Fruit fly (Drosophila melanogaster): ENCODE measurements around the gene CG31249.
A peak's percentile ranks its signal among the peaks of the same experiment; 100 is the strongest.

CG31249 gene

dm6 chr3R:17718051-17718693 is 31.3 kb upstream of the CG31249 start, which contains the start of gene osa (continued):
- TF ChIP-seq CG6276 (GFP tag; optimal IDR thresholded peaks at IDR 0.05) = no peak
- TF ChIP-seq CG8632 (GFP tag; optimal IDR thresholded peaks at IDR 0.05) = no peak
- TF ChIP-seq CG32006 (GFP tag; optimal IDR thresholded peaks at IDR 0.05) = no peak
- TF ChIP-seq acj6 (GFP tag; optimal IDR thresholded peaks at IDR 0.05) = no peak
- TF ChIP-seq fd59A (GFP tag; optimal IDR thresholded peaks at IDR 0.05) = no peak

- peak; percentile 40 for TF ChIP-seq topi (GFP tag; optimal IDR thresholded peaks at IDR 0.05)
- TF ChIP-seq dac (GFP tag; optimal IDR thresholded peaks at IDR 0.05) = no peak
- TF ChIP-seq ss (GFP tag; optimal IDR thresholded peaks at IDR 0.05) = peak; percentile 69 to 76
- peak; percentile 52 for TF ChIP-seq CG16779 (tag; optimal IDR thresholded peaks at IDR 0.05)
- no peak for TF ChIP-seq OdsH (GFP tag; optimal IDR thresholded peaks at IDR 0.05)
- TF ChIP-seq Hr39 (GFP tag; optimal IDR thresholded peaks at IDR 0.05) = no peak
- peak; percentile 42 for TF ChIP-seq CG3919 (GFP tag; optimal IDR thresholded peaks at IDR 0.05)
- TF ChIP-seq Hr4 (GFP tag; optimal IDR thresholded peaks at IDR 0.05) = no peak
- TF ChIP-seq Lpt (GFP tag; optimal IDR thresholded peaks at IDR 0.05) = peak; percentile 38
- peak; percentile 53 for TF ChIP-seq Met (GFP tag; optimal IDR thresholded peaks at IDR 0.05)
- TF ChIP-seq Hr38 (GFP tag; optimal IDR thresholded peaks at IDR 0.05) = no peak
- TF ChIP-seq cyc (GFP tag; optimal IDR thresholded peaks at IDR 0.05) = no peak
- peak; percentile 42 for TF ChIP-seq CG6808 (GFP tag; optimal IDR thresholded peaks at IDR 0.05)
- no peak for TF ChIP-seq CG3032 (tag; optimal IDR thresholded peaks at IDR 0.05)
- no peak for TF ChIP-seq CG8319 (GFP tag; optimal IDR thresholded peaks at IDR 0.05)
- TF ChIP-seq Gug (GFP tag; IDR thresholded peaks at IDR 0.05) = no peak
- TF ChIP-seq Ets21C (GFP tag; optimal IDR thresholded peaks at IDR 0.05) = no peak
- TF ChIP-seq fkh (GFP tag; optimal IDR thresholded peaks at IDR 0.05) = peak; percentile 54
- TF ChIP-seq CG7368 (GFP tag; optimal IDR thresholded peaks at IDR 0.05) = no peak
- TF ChIP-seq CG15336 (GFP tag; IDR thresholded peaks at IDR 0.05) = no peak
- peak; percentile 10 for TF ChIP-seq lz (GFP tag; optimal IDR thresholded peaks at IDR 0.05)
- TF ChIP-seq Sox15 (GFP tag; optimal IDR thresholded peaks at IDR 0.05) = no peak
- peak; percentile 35 for TF ChIP-seq pdm3 (GFP tag; optimal IDR thresholded peaks at IDR 0.05)
- TF ChIP-seq Blimp-1 (GFP tag; optimal IDR thresholded peaks at IDR 0.05) = peak; percentile 12
- TF ChIP-seq Ets96B (tag; optimal IDR thresholded peaks at IDR 0.05) = peak; percentile 23
- no peak for TF ChIP-seq eg (GFP tag; IDR thresholded peaks at IDR 0.05)
- no peak for TF ChIP-seq CG6163 (GFP tag; IDR thresholded peaks at IDR 0.05)
- TF ChIP-seq CG31627 (GFP tag; optimal IDR thresholded peaks at IDR 0.05) = peak; percentile 16
- no peak for TF ChIP-seq CG10631 (GFP tag; optimal IDR thresholded peaks at IDR 0.05)
- no peak for TF ChIP-seq CG11902 (GFP tag; optimal IDR thresholded peaks at IDR 0.05)
- TF ChIP-seq Sox102F (GFP tag; optimal IDR thresholded peaks at IDR 0.05) = peak; percentile 37
- no peak for TF ChIP-seq CG4318 (GFP tag; optimal IDR thresholded peaks at IDR 0.05)
- TF ChIP-seq CG11762 (GFP tag; optimal IDR thresholded peaks at IDR 0.05; ENCODE audit: insufficient read depth) = no peak
- TF ChIP-seq CG1621 (tag; optimal IDR thresholded peaks at IDR 0.05) = peak; percentile 55
- TF ChIP-seq salr (GFP tag; optimal IDR thresholded peaks at IDR 0.05) = peak in 1 of 2 experiments; percentile 17
- TF ChIP-seq CG34406 (GFP tag; optimal IDR thresholded peaks at IDR 0.05) = peak; percentile 10
- TF ChIP-seq CG6792 (GFP tag; optimal IDR thresholded peaks at IDR 0.05) = no peak
- peak; percentile 9 for TF ChIP-seq CG8632 (GFP tag; optimal IDR thresholded peaks at IDR 0.05)
- TF ChIP-seq achi (GFP tag; optimal IDR thresholded peaks at IDR 0.05) = peak; percentile 41
- peak; percentile 35 for TF ChIP-seq Smox (GFP tag; optimal IDR thresholded peaks at IDR 0.05)
- TF ChIP-seq acj6 (GFP tag; optimal IDR thresholded peaks at IDR 0.05) = no peak
- TF ChIP-seq fd85E (GFP tag; optimal IDR thresholded peaks at IDR 0.05) = peak; percentile 1
- peak; percentile 82 for TF ChIP-seq Eip78C (GFP tag)
- no peak for TF ChIP-seq Eip93F (GFP tag; optimal IDR thresholded peaks at IDR 0.05)
- peak; percentile 53 for TF ChIP-seq vri (GFP tag; optimal IDR thresholded peaks at IDR 0.05)
These were observed 30.2 kb upstream of the CG31249 start for dm6 chr3R:17716858-17717596.
